Worm (Caenorhabditis elegans): ENCODE results near the gene oac-30.

- TF ChIP-seq dao-5 (tag; optimal IDR thresholded peaks at IDR 0.05) (no peak), him-1 (tag; optimal IDR thresholded peaks at IDR 0.05) (no peak), W03F9.2 (tag; optimal IDR thresholded peaks at IDR 0.05) (no peak)
Observed at ce11 chrII:1295776-1296175, 29.1 kb upstream of the oac-30 start, which contains the start of gene Y57G7A.2.

Data from whole organism, L4/young adult.